Fruit fly (Drosophila melanogaster): Measurements from ENCODE around the gene CG12795.
A peak's percentile ranks its signal among the peaks of the same experiment; 100 is the strongest.

The CG12795 gene

dm6 chr2L:3435086-3435485, 17.2 kb upstream of the CG12795 start (continued):
- TF ChIP-seq CrebB (tag; optimal IDR thresholded peaks at IDR 0.05) (no peak), Doc2 (GFP tag; IDR thresholded peaks at IDR 0.05) (no peak), ind (GFP tag; optimal IDR thresholded peaks at IDR 0.05) (peak; percentile 55), CG2875 (GFP tag; optimal IDR thresholded peaks at IDR 0.05) (peak; percentile 20), Dip2 (GFP tag; IDR thresholded peaks at IDR 0.05) (no peak), repo (GFP tag; optimal IDR thresholded peaks at IDR 0.05) (no peak), otp (GFP tag; IDR thresholded peaks at IDR 0.05) (peak; percentile 71; the same call in 2 of the 3 replicates), CG33213 (GFP tag; optimal IDR thresholded peaks at IDR 0.05) (no peak), esg (GFP tag; conservative IDR thresholded peaks at IDR 0.05) (peak; percentile 34), CG6175 (GFP tag; IDR thresholded peaks at IDR 0.05) (no peak), fu2 (GFP tag; optimal IDR thresholded peaks at IDR 0.05) (no peak), ham (GFP tag; IDR thresholded peaks at IDR 0.05) (no peak), CG4424 (GFP tag; optimal IDR thresholded peaks at IDR 0.05) (peak; percentile 58), gsb-n (tag; optimal IDR thresholded peaks at IDR 0.05) (no peak), bsh (GFP tag; optimal IDR thresholded peaks at IDR 0.05) (peak in 1 of 2 experiments; percentile 65), Xbp1 (GFP tag; optimal IDR thresholded peaks at IDR 0.05) (peak; percentile 37), dysf (GFP tag; IDR thresholded peaks at IDR 0.05) (peak; percentile 59; the same call in 2 of the 3 replicates), pfk (GFP tag; optimal IDR thresholded peaks at IDR 0.05) (no peak), CG30020 (tag; optimal IDR thresholded peaks at IDR 0.05) (no peak), CG1603 (tag; optimal IDR thresholded peaks at IDR 0.05) (peak; percentile 62), cas (GFP tag; IDR thresholded peaks at IDR 0.05) (no peak), sc (optimal IDR thresholded peaks at IDR 0.05) (no peak), sc (GFP tag; optimal IDR thresholded peaks at IDR 0.05) (peak; percentile 2), CG8944 (GFP tag; optimal IDR thresholded peaks at IDR 0.05) (peak; percentile 14), CG10267 (tag; optimal IDR thresholded peaks at IDR 0.05) (peak; percentile 19), toy (GFP tag; IDR thresholded peaks at IDR 0.05) (no peak), slou (GFP tag; optimal IDR thresholded peaks at IDR 0.05) (no peak), onecut (GFP tag; IDR thresholded peaks at IDR 0.05) (peak; percentile 59), CG10431 (GFP tag; optimal IDR thresholded peaks at IDR 0.05) (no peak), CG32532 (GFP tag; IDR thresholded peaks at IDR 0.05) (0 out of 2 replicates have a peak, but pooled peaks have one; percentile 25), CG14667 (GFP tag; IDR thresholded peaks at IDR 0.05) (peak; percentile 55), D (optimal IDR thresholded peaks at IDR 0.05) (no peak), D (GFP tag; optimal IDR thresholded peaks at IDR 0.05) (peak; percentile 45), CG7745 (tag; optimal IDR thresholded peaks at IDR 0.05) (no peak), grau (tag; optimal IDR thresholded peaks at IDR 0.05) (peak; percentile 41), Xrp1 (GFP tag; IDR thresholded peaks at IDR 0.05) (peak; percentile 63), CHES-1-like (GFP tag; optimal IDR thresholded peaks at IDR 0.05) (no peak), maf-S (GFP tag; optimal IDR thresholded peaks at IDR 0.05) (no peak), CG11723 (GFP tag; optimal IDR thresholded peaks at IDR 0.05) (no peak), CG9876 (GFP tag; optimal IDR thresholded peaks at IDR 0.05) (peak; percentile 12), CG7839 (tag; optimal IDR thresholded peaks at IDR 0.05) (peak; percentile 61), CG17912 (GFP tag; optimal IDR thresholded peaks at IDR 0.05) (no peak), CG2116 (GFP tag; optimal IDR thresholded peaks at IDR 0.05) (no peak), CG3838 (GFP tag; optimal IDR thresholded peaks at IDR 0.05) (no peak), CG43689 (GFP tag; IDR thresholded peaks at IDR 0.05) (no peak), CG1647 (GFP tag; optimal IDR thresholded peaks at IDR 0.05) (no peak), Dad (GFP tag; optimal IDR thresholded peaks at IDR 0.05) (no peak), CG17568 (GFP tag; optimal IDR thresholded peaks at IDR 0.05) (no peak), Gsc (GFP tag; IDR thresholded peaks at IDR 0.05) (0 out of 2 replicates have a peak, but pooled peaks have one; percentile 31), peb (GFP tag; IDR thresholded peaks at IDR 0.05) (peak; percentile 52; the same call in 1 of the 2 replicates), tna (GFP tag; IDR thresholded peaks at IDR 0.05; ENCODE audit: partially characterized antibody) (no peak), CG8290 (GFP tag; optimal IDR thresholded peaks at IDR 0.05) (no peak), CG8290 (tag; optimal IDR thresholded peaks at IDR 0.05) (no peak)
